Worm (Caenorhabditis elegans) whole organism, late embryonic: ENCODE measurements around the gene fbxc-36.

Experiments used
- ama-1 ChIP-seq: fragments of 150-350 bp; optimal IDR thresholded peaks from 2 replicates; lab custom pipeline; 2014
- ceh-19 ChIP-seq: fragments of 200-800 bp; sonication (Bioruptor generic); optimal IDR thresholded peaks from 2 replicates; lab custom pipeline; 2018; ENCODE audit warnings: mild to moderate bottlenecking, missing genetic modification characterization, missing compliant biosample characterization
- dmd-4 ChIP-seq: sonication (generic microtip); optimal IDR thresholded peaks from 2 replicates; lab custom pipeline; 2016; ENCODE audit warnings: borderline replicate concordance, missing genetic modification characterization, missing compliant biosample characterization
- dve-1 ChIP-seq: sonication (generic microtip); optimal IDR thresholded peaks from 2 replicates; lab custom pipeline; 2017; ENCODE audit warnings: antibody characterized with exemption, mild to moderate bottlenecking, missing genetic modification characterization, missing compliant biosample characterization
- ets-4 ChIP-seq: sonication (generic microtip); optimal IDR thresholded peaks from 2 replicates; lab custom pipeline; 2016; ENCODE audit warnings: missing genetic modification characterization, missing compliant biosample characterization
- fax-1 ChIP-seq: sonication (generic microtip); optimal IDR thresholded peaks from 2 replicates; lab custom pipeline; 2016; ENCODE audit warnings: missing genotype, missing genetic modification characterization, missing compliant biosample characterization
- fkh-10 ChIP-seq: fragments of 150-350 bp; optimal IDR thresholded peaks from 2 replicates; lab custom pipeline; 2014; ENCODE audit warnings: missing biosample characterization, missing genetic modification reagents, missing genetic modification characterization
- fkh-6 ChIP-seq: sonication (generic microtip); optimal IDR thresholded peaks from 2 replicates; lab custom pipeline; 2016; ENCODE audit warnings: missing genetic modification characterization, missing compliant biosample characterization
- lim-6 ChIP-seq: sonication (generic microtip); optimal IDR thresholded peaks from 2 replicates; lab custom pipeline; 2016; ENCODE audit warnings: missing genetic modification characterization, missing compliant biosample characterization
- npax-4 ChIP-seq: sonication (generic microtip); optimal IDR thresholded peaks from 2 replicates; lab custom pipeline; 2016; ENCODE audit warnings: missing genetic modification characterization, missing compliant biosample characterization
- pha-4 ChIP-seq: fragments of 150-350 bp; optimal IDR thresholded peaks from 2 replicates; lab custom pipeline; 2018; ENCODE audit warnings: missing biosample characterization, missing genetic modification reagents, missing genetic modification characterization
- pros-1 ChIP-seq: fragments of 150-350 bp; optimal IDR thresholded peaks from 2 replicates; lab custom pipeline; 2014; ENCODE audit warnings: missing biosample characterization, missing genetic modification reagents, missing genetic modification characterization
- syd-9 ChIP-seq: sonication (generic microtip); optimal IDR thresholded peaks from 2 replicates; lab custom pipeline; 2016; ENCODE audit warnings: mild to moderate bottlenecking, missing genetic modification characterization, moderate library complexity, missing compliant biosample characterization
- unc-55 ChIP-seq: sonication (generic microtip); optimal IDR thresholded peaks from 2 replicates; lab custom pipeline; 2017; ENCODE audit warnings: missing biosample characterization, missing genetic modification reagents, missing genetic modification characterization

DNA sequence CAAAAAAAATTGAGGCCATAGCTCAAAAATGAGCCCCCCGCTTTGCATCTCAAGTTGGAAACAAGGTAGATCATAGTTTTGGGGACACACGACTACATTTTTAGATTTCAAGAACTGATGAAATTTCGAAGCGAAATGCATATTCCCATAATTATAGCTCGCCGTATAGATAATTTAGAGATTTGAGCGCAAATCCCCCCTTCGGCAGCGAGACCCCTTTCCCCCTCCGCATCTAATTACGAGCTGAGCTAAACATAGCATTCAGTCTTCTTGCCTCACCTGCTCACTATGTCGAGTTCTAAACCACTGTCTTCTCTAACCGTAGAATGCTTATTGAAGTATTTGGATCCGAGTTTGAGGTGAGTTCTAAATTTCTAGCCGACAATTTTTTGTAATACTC lies 38.4 kb downstream of the fbxc-36 start, which contains the start of the genes fbxc-17 and fbxc-15:
- TF ChIP-seq lim-6 (tag; lab: Kevin White, UChicago) (no peak), fkh-10 (GFP tag; lab: Kevin White, UChicago) (no peak), syd-9 (no peak), ama-1 (lab: Kevin White, UChicago) (no peak), ceh-19 (GFP tag; lab: Kevin White, UChicago) (no peak), pha-4 (tag; lab: Kevin White, UChicago) (no peak), ets-4 (tag; lab: Kevin White, UChicago) (no peak), npax-4 (tag; lab: Kevin White, UChicago) (no peak), dmd-4 (tag; lab: Kevin White, UChicago) (no peak), pros-1 (tag; lab: Kevin White, UChicago) (no peak), fkh-6 (tag; lab: Kevin White, UChicago) (no peak), unc-55 (no peak), dve-1 (tag; lab: Kevin White, UChicago) (no peak), fax-1 (tag; lab: Kevin White, UChicago) (no peak)
